Fruit fly (Drosophila melanogaster) whole organism, embryonic: ENCODE data around the gene CG46397.
A peak's percentile ranks its signal among the peaks of the same experiment; 100 is the strongest.

Source experiments
- Bdp1 ChIP-seq: fragments of 200-800 bp; sonication (Bioruptor generic); optimal IDR thresholded peaks from 3 replicates; lab custom pipeline; 2016; ENCODE audit warnings: missing biosample characterization, missing genetic modification characterization
- CG10147 ChIP-seq: fragments of 200-800 bp; sonication (Bioruptor generic); optimal IDR thresholded peaks from 2 replicates; lab custom pipeline; 2019; ENCODE audit warnings: missing biosample characterization, mild to moderate bottlenecking, missing genetic modification characterization, moderate library complexity
- CG10462 ChIP-seq: fragments of 200-800 bp; sonication (Bioruptor generic); optimal IDR thresholded peaks from 2 replicates; lab custom pipeline; 2016; ENCODE audit warnings: missing biosample characterization, missing genetic modification characterization
- CG10543 ChIP-seq: fragments of 200-800 bp; sonication (Bioruptor generic); optimal IDR thresholded peaks from 3 replicates; lab custom pipeline; 2017; ENCODE audit warnings: missing biosample characterization, mild to moderate bottlenecking, missing genetic modification characterization, moderate library complexity
- CG10959 ChIP-seq: fragments of 200-800 bp; sonication (Bioruptor generic); IDR thresholded peaks from 2 replicates; pipeline ENCODE4 v1.3.6; 2022; ENCODE audit warnings: missing biosample characterization, missing genetic modification characterization
- CG12219 ChIP-seq: fragments of 200-800 bp; sonication (Bioruptor generic); optimal IDR thresholded peaks from 3 replicates; lab custom pipeline; 2018; ENCODE audit warnings: missing biosample characterization, mild to moderate bottlenecking, missing genetic modification characterization
- CG12391 ChIP-seq: fragments of 200-800 bp; sonication (Bioruptor generic); optimal IDR thresholded peaks from 3 replicates; lab custom pipeline; 2018; ENCODE audit warnings: missing biosample characterization, mild to moderate bottlenecking, missing genetic modification characterization, moderate library complexity
- CG15011 ChIP-seq: fragments of 200-800 bp; sonication (Bioruptor generic); optimal IDR thresholded peaks from 3 replicates; lab custom pipeline; 2018; ENCODE audit warnings: missing biosample characterization, mild to moderate bottlenecking, missing genetic modification characterization
- CG1529 ChIP-seq: fragments of 200-800 bp; sonication (Bioruptor generic); optimal IDR thresholded peaks from 3 replicates; lab custom pipeline; 2018; ENCODE audit warnings: missing biosample characterization, missing genetic modification characterization
- CG15514 ChIP-seq: fragments of 200-800 bp; sonication (Bioruptor generic); optimal IDR thresholded peaks from 3 replicates; lab custom pipeline; 2017; ENCODE audit warnings: missing biosample characterization, missing genetic modification characterization, mild to moderate bottlenecking, moderate library complexity, missing genetic modification reagents
- CG15696 ChIP-seq: fragments of 200-800 bp; sonication (Bioruptor generic); optimal IDR thresholded peaks from 2 replicates; lab custom pipeline; 2019; ENCODE audit warnings: missing biosample characterization, mild to moderate bottlenecking, missing genetic modification characterization, moderate library complexity
- CG1603 ChIP-seq: fragments of 200-800 bp; sonication (Bioruptor generic); optimal IDR thresholded peaks from 2 replicates; lab custom pipeline; 2019; ENCODE audit warnings: missing biosample characterization, mild to moderate bottlenecking, missing genetic modification characterization, moderate library complexity
- CG18011 ChIP-seq: fragments of 200-800 bp; sonication (Bioruptor generic); optimal IDR thresholded peaks from 2 replicates; lab custom pipeline; 2017; ENCODE audit warnings: missing biosample characterization, missing genetic modification characterization, mild to moderate bottlenecking, moderate library complexity, missing genotype
- CG30403 ChIP-seq: fragments of 200-800 bp; sonication (Bioruptor generic); optimal IDR thresholded peaks from 3 replicates; lab custom pipeline; 2016; ENCODE audit warnings: missing biosample characterization, missing genetic modification characterization
- CG30431 ChIP-seq: fragments of 200-800 bp; sonication (Bioruptor generic); optimal IDR thresholded peaks from 2 replicates; lab custom pipeline; 2017; ENCODE audit warnings: missing biosample characterization, missing genetic modification characterization
- CG3163 ChIP-seq: fragments of 200-800 bp; sonication (Bioruptor generic); optimal IDR thresholded peaks from 3 replicates; lab custom pipeline; 2016; ENCODE audit warnings: missing biosample characterization, missing genetic modification characterization
- CG33213 ChIP-seq: fragments of 200-800 bp; sonication (Bioruptor generic); optimal IDR thresholded peaks from 3 replicates; lab custom pipeline; 2016; ENCODE audit warnings: missing biosample characterization, missing genetic modification characterization
- CG4707 ChIP-seq: fragments of 200-800 bp; sonication (Bioruptor generic); optimal IDR thresholded peaks from 2 replicates; lab custom pipeline; 2018; ENCODE audit warnings: missing biosample characterization, mild to moderate bottlenecking, missing genetic modification characterization, moderate library complexity
- CG8281 ChIP-seq: fragments of 200-800 bp; sonication (Bioruptor generic); optimal IDR thresholded peaks from 2 replicates; lab custom pipeline; 2018; ENCODE audit warnings: missing biosample characterization, mild to moderate bottlenecking, missing genetic modification characterization, moderate library complexity
- CG8924 ChIP-seq: fragments of 200-800 bp; optimal IDR thresholded peaks from 3 replicates; lab custom pipeline; 2019; ENCODE audit warnings: missing biosample characterization, mild to moderate bottlenecking, missing genetic modification characterization, moderate library complexity
- CG9727 ChIP-seq: fragments of 200-800 bp; sonication (Bioruptor generic); optimal IDR thresholded peaks from 3 replicates; lab custom pipeline; 2017; ENCODE audit warnings: missing biosample characterization, mild to moderate bottlenecking, missing genetic modification characterization
- CG9876 ChIP-seq: fragments of 200-800 bp; sonication (Bioruptor generic); optimal IDR thresholded peaks from 2 replicates; lab custom pipeline; 2016; ENCODE audit warnings: missing biosample characterization, missing genetic modification characterization
- Ets65A ChIP-seq: fragments of 200-800 bp; sonication (Bioruptor generic); peaks from one replicate; lab custom pipeline; 2016; ENCODE audit warnings: missing biosample characterization, missing genetic modification characterization
- Fer1 ChIP-seq: fragments of 200-800 bp; sonication (Bioruptor generic); optimal IDR thresholded peaks from 2 replicates; lab custom pipeline; 2017; ENCODE audit warnings: missing biosample characterization, mild to moderate bottlenecking, missing genetic modification characterization
- GATAe ChIP-seq: fragments of 200-800 bp; sonication (Bioruptor generic); conservative IDR thresholded peaks from 2 replicates; pipeline ENCODE4 v1.3.6; 2022; ENCODE audit warnings: missing biosample characterization, missing genetic modification characterization
- Gug ChIP-seq: fragments of 200-800 bp; sonication (Bioruptor generic); IDR thresholded peaks from 4 replicates; pipeline ENCODE4 v1.3.6; 2022; ENCODE audit warnings: missing biosample characterization, missing genetic modification characterization
- HmgZ ChIP-seq: fragments of 200-800 bp; sonication (Bioruptor generic); optimal IDR thresholded peaks from 2 replicates; lab custom pipeline; 2018; ENCODE audit warnings: missing biosample characterization, mild to moderate bottlenecking, missing genetic modification characterization
- Hr51 ChIP-seq, 2 experiments: fragments of 200-800 bp; sonication (Bioruptor generic); optimal IDR thresholded peaks; 2 replicates in 1 of 2; 3 replicates in 1 of 2; lab custom pipeline; 2016 to 2018; ENCODE audit warnings: missing biosample characterization in 2 of 2, missing genetic modification characterization in 2 of 2, mild to moderate bottlenecking in 1 of 2, moderate library complexity in 1 of 2
- Jarid2 ChIP-seq: fragments of 200-800 bp; sonication (Bioruptor generic); optimal IDR thresholded peaks from 3 replicates; lab custom pipeline; 2017; ENCODE audit warnings: mild to moderate bottlenecking, missing biosample characterization, missing genetic modification reagents, missing genetic modification characterization
- Lhr ChIP-seq: fragments of 200-800 bp; sonication (Bioruptor generic); optimal IDR thresholded peaks from 3 replicates; lab custom pipeline; 2017; ENCODE audit warnings: mild to moderate bottlenecking, missing biosample characterization, missing genetic modification reagents, missing genetic modification characterization
- Myb ChIP-seq: fragments of 200-800 bp; sonication (Bioruptor generic); optimal IDR thresholded peaks from 2 replicates; lab custom pipeline; 2016; ENCODE audit warnings: missing biosample characterization, missing genetic modification characterization
- Nf-YA ChIP-seq: fragments of 200-800 bp; sonication (Bioruptor generic); IDR thresholded peaks from 2 replicates; pipeline ENCODE4 v1.3.6; 2022; ENCODE audit warnings: missing biosample characterization, missing genetic modification characterization
- Rfx ChIP-seq: fragments of 200-800 bp; sonication (Bioruptor generic); IDR thresholded peaks from 2 replicates; pipeline ENCODE4 v1.3.6; 2022; ENCODE audit warnings: missing biosample characterization, missing genetic modification characterization
- Six4 ChIP-seq: fragments of 200-800 bp; sonication (Bioruptor generic); optimal IDR thresholded peaks from 2 replicates; lab custom pipeline; 2016; ENCODE audit warnings: missing biosample characterization, missing genetic modification characterization
- Trl ChIP-seq, 3 experiments: fragments of >200 bp in 2 of 3; fragments of 200-800 bp in 1 of 3; sonication (Bioruptor generic) in 1 of 3; optimal IDR thresholded peaks; 2 replicates in 1 of 3; 3 replicates in 2 of 3; lab custom pipeline; 2016 to 2017; ENCODE audit warnings: missing biosample characterization in 1 of 3, missing genetic modification characterization in 1 of 3
- abd-A ChIP-seq: fragments of 200-800 bp; sonication (Bioruptor generic); optimal IDR thresholded peaks from 3 replicates; lab custom pipeline; 2019; ENCODE audit warnings: missing biosample characterization, mild to moderate bottlenecking, missing genetic modification characterization, moderate library complexity
- chif ChIP-seq, 2 experiments: fragments of 200-800 bp; sonication (Bioruptor generic); optimal IDR thresholded peaks; 3 replicates each; lab custom pipeline; 2016; ENCODE audit warnings: missing biosample characterization in 2 of 2, missing genetic modification characterization in 2 of 2
- chinmo ChIP-seq: fragments of 200-800 bp; sonication (Bioruptor generic); IDR thresholded peaks from 4 replicates; pipeline ENCODE4 v1.3.6; 2022; ENCODE audit warnings: missing biosample characterization, missing genetic modification characterization; ENCODE audit not compliant: partially characterized antibody
- eyg ChIP-seq: fragments of 200-800 bp; sonication (Bioruptor generic); optimal IDR thresholded peaks from 3 replicates; lab custom pipeline; 2016; ENCODE audit warnings: missing biosample characterization, missing genetic modification characterization
- her ChIP-seq: fragments of 200-800 bp; sonication (Bioruptor generic); optimal IDR thresholded peaks from 2 replicates; lab custom pipeline; 2016; ENCODE audit warnings: missing biosample characterization, missing genetic modification characterization
- ind ChIP-seq: fragments of 200-800 bp; sonication (Bioruptor generic); optimal IDR thresholded peaks from 3 replicates; lab custom pipeline; 2016; ENCODE audit warnings: missing biosample characterization, missing genetic modification characterization
- lmd ChIP-seq: fragments of 200-800 bp; sonication (Bioruptor generic); IDR thresholded peaks from 2 replicates; pipeline ENCODE4 v1.3.6; 2022; ENCODE audit warnings: missing biosample characterization, missing genetic modification characterization
- peb ChIP-seq: fragments of 200-800 bp; sonication (Bioruptor generic); IDR thresholded peaks from 2 replicates; pipeline ENCODE4 v1.3.6; 2022; ENCODE audit warnings: missing biosample characterization, missing genetic modification characterization
- pnt ChIP-seq: fragments of 200-800 bp; sonication (Bioruptor generic); optimal IDR thresholded peaks from 3 replicates; lab custom pipeline; 2016; ENCODE audit warnings: missing biosample characterization, missing genetic modification characterization
- sima ChIP-seq: fragments of 200-800 bp; sonication (Bioruptor generic); optimal IDR thresholded peaks from 2 replicates; lab custom pipeline; 2016; ENCODE audit warnings: missing biosample characterization, missing genetic modification characterization
- sisA ChIP-seq: fragments of 200-800 bp; sonication (Bioruptor generic); IDR thresholded peaks from 2 replicates; pipeline ENCODE4 v1.3.6; 2022; ENCODE audit warnings: missing biosample characterization, missing genetic modification characterization
- stc ChIP-seq: fragments of 200-800 bp; sonication (Bioruptor generic); IDR thresholded peaks from 2 replicates; pipeline ENCODE4 v1.3.6; 2022; ENCODE audit warnings: missing biosample characterization, missing genetic modification characterization
- trem ChIP-seq: fragments of 200-800 bp; optimal IDR thresholded peaks from 3 replicates; lab custom pipeline; 2019; ENCODE audit warnings: missing biosample characterization, mild to moderate bottlenecking, missing genetic modification characterization, moderate library complexity

CG46397 gene

dm6 chr2L:8933710-8934242 is 13.3 kb upstream of the CG46397 start, which contains the start of gene Tsp29Fa (continued):
- no peak for TF ChIP-seq eyg (GFP tag; lab: Kevin White, UChicago)
- TF ChIP-seq chinmo (GFP tag; lab: Robert Waterston, UW) = 0 out of 4 replicates have a peak, but pooled peaks have one; percentile 45
- no peak for TF ChIP-seq CG10462 (GFP tag; lab: Kevin White, UChicago)
- TF ChIP-seq Ets65A = peak; percentile 57
- TF ChIP-seq GATAe (GFP tag; lab: Robert Waterston, UW) = peak; percentile 40; the same call in 1 of the 2 replicates

DNA sequence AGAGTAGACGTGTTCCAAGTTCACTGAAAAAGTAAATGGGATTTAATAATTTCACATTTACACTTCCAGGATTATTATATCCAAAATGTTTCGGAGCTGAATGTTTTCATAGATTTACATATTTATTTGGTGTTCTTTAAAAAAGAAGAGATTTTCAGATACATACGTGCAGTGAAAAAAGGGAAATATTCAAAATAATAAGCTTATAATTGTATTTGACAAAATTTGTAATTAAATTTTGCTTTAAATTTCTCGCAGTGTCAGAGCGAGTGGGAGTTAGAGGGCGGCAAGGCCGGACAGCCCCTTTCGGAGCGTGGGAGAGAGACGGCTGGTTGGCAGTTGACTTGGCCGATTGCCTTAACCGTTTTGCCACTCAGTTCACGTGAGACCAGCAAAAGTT is 10.1 kb upstream of the CG46397 start, which contains the start of gene Tsp29Fb:
Tsp29Fb (plus strand) TSS at position 388 of the 400 bp plus-strand sequence.
- TF ChIP-seq sima (GFP tag; lab: Kevin White, UChicago) = no peak
- peak; percentile 91 for TF ChIP-seq Fer1 (GFP tag; lab: Kevin White, UChicago)
- peak; percentile 20 for TF ChIP-seq CG15696 (tag; lab: Kevin White, UChicago)
- TF ChIP-seq CG30403 = peak; percentile 87
- TF ChIP-seq CG1603 (tag; lab: Kevin White, UChicago) = peak; percentile 36
- no peak for TF ChIP-seq abd-A (tag; lab: Kevin White, UChicago)
- no peak for TF ChIP-seq peb (GFP tag; lab: Robert Waterston, UW)
- peak; percentile 28 for TF ChIP-seq pnt (GFP tag; lab: Kevin White, UChicago)
- peak; percentile 12 for TF ChIP-seq Jarid2 (GFP tag; lab: Kevin White, UChicago)
- no peak for TF ChIP-seq CG4707 (GFP tag; lab: Kevin White, UChicago)
- TF ChIP-seq Lhr (GFP tag; lab: Kevin White, UChicago) = no peak
- TF ChIP-seq CG10959 = no peak
- TF ChIP-seq ind (GFP tag; lab: Kevin White, UChicago) = peak; percentile 73
- peak in 1 of 2 experiments; percentile 90 for TF ChIP-seq Hr51 (GFP tag; optimal IDR thresholded peaks at IDR 0.05; lab: Kevin White, UChicago)
- peak; percentile 77 for TF ChIP-seq CG10543 (GFP tag; lab: Kevin White, UChicago)
- TF ChIP-seq Trl (optimal IDR thresholded peaks at IDR 0.05; lab: Kevin White, UChicago) = peak in 1 of 2 experiments; percentile 36
- TF ChIP-seq Trl (GFP tag; optimal IDR thresholded peaks at IDR 0.05; lab: Kevin White, UChicago) = peak; percentile 48
- peak; percentile 78 for TF ChIP-seq Rfx
- peak; percentile 60 for TF ChIP-seq CG12219 (GFP tag; lab: Kevin White, UChicago)
- TF ChIP-seq CG9876 (GFP tag; lab: Kevin White, UChicago) = no peak
- peak; percentile 45; the same call in 1 of the 2 replicates for TF ChIP-seq Nf-YA (GFP tag; lab: Robert Waterston, UW)
- peak; percentile 51 for TF ChIP-seq stc (GFP tag; lab: Robert Waterston, UW)
- peak; percentile 5 for TF ChIP-seq CG30431 (GFP tag; lab: Kevin White, UChicago)
- peak; percentile 37 for TF ChIP-seq Myb
- no peak for TF ChIP-seq trem
- TF ChIP-seq CG12391 (tag; lab: Kevin White, UChicago) = peak; percentile 80
- TF ChIP-seq Bdp1 = peak; percentile 14
- TF ChIP-seq CG9727 (GFP tag; lab: Kevin White, UChicago) = peak; percentile 77
- TF ChIP-seq HmgZ (tag; lab: Kevin White, UChicago) = peak; percentile 79
- TF ChIP-seq CG8281 (tag; lab: Kevin White, UChicago) = peak; percentile 37
- peak; percentile 39 for TF ChIP-seq her (GFP tag; lab: Kevin White, UChicago)
- TF ChIP-seq CG1529 (GFP tag; lab: Kevin White, UChicago) = peak; percentile 39
- peak; percentile 38; the same call in 1 of the 4 replicates for TF ChIP-seq Gug
- TF ChIP-seq chif (GFP tag; optimal IDR thresholded peaks at IDR 0.05; lab: Kevin White, UChicago) = peak; percentile 46 to 47
- peak; percentile 73 for TF ChIP-seq CG15011 (GFP tag; lab: Kevin White, UChicago)
- TF ChIP-seq CG18011 (GFP tag; lab: Kevin White, UChicago) = peak; percentile 39
- peak; percentile 75 for TF ChIP-seq lmd (GFP tag; lab: Robert Waterston, UW)
- no peak for TF ChIP-seq CG33213
- peak; percentile 60 for TF ChIP-seq sisA (GFP tag; lab: Robert Waterston, UW)
- no peak for TF ChIP-seq CG3163
- peak; percentile 62 for TF ChIP-seq CG15514 (GFP tag; lab: Kevin White, UChicago)
- TF ChIP-seq Six4 (GFP tag; lab: Kevin White, UChicago) = peak; percentile 51
- TF ChIP-seq CG10147 (GFP tag; lab: Kevin White, UChicago) = peak; percentile 71
- peak; percentile 86 for TF ChIP-seq CG8924
